Fruit fly (Drosophila melanogaster) S2 (cell line): ENCODE measurements around the gene Adsl.

Experiments used
- CG8478 ChIP-seq: fragments of >200 bp; optimal IDR thresholded peaks from 2 replicates; lab custom pipeline; 2018
- CTCF ChIP-seq, 2 experiments: fragments of >200 bp; optimal IDR thresholded peaks; 2 replicates each; lab custom pipeline; 2018

Gene Adsl

dm6 chr3R:16985547-16985946 lies 35.4 kb downstream of the Adsl start:
- TF ChIP-seq CTCF (optimal IDR thresholded peaks at IDR 0.05; lab: Kevin White, UChicago) = no peak
- no peak for TF ChIP-seq CG8478 (lab: Kevin White, UChicago)

- TF ChIP-seq CTCF (optimal IDR thresholded peaks at IDR 0.05; lab: Kevin White, UChicago) = no peak
- TF ChIP-seq CG8478 (lab: Kevin White, UChicago) = no peak
Observed at dm6 chr3R:16984221-16984620, 36.7 kb downstream of the Adsl start.

dm6 chr3R:16983001-16983400 lies 37.9 kb downstream of the Adsl start:
- TF ChIP-seq CG8478 (lab: Kevin White, UChicago) = no peak
- TF ChIP-seq CTCF (optimal IDR thresholded peaks at IDR 0.05; lab: Kevin White, UChicago) = no peak

dm6 chr3R:16982108-16982707 lies 38.7 kb downstream of the Adsl start, which contains the start of gene AhcyL2:
Gene AhcyL2, minus strand, starts transcription at chr3R:16982158.
- TF ChIP-seq CG8478 (lab: Kevin White, UChicago) (no peak), CTCF (optimal IDR thresholded peaks at IDR 0.05; lab: Kevin White, UChicago) (no peak)

- TF ChIP-seq CG8478 (lab: Kevin White, UChicago) (no peak), CTCF (optimal IDR thresholded peaks at IDR 0.05; lab: Kevin White, UChicago) (no peak)
Observed at dm6 chr3R:16980958-16981623, 39.8 kb downstream of the Adsl start.

- TF ChIP-seq CG8478 (lab: Kevin White, UChicago) (no peak), CTCF (optimal IDR thresholded peaks at IDR 0.05; lab: Kevin White, UChicago) (peak in 1 of 2 experiments; percentile 63)
Observed at dm6 chr3R:16977745-16978305, 43.1 kb downstream of the Adsl start, which contains the start of gene Actn3. Gene Actn3, minus strand, starts transcription at chr3R:16977795.

- TF ChIP-seq CG8478 (lab: Kevin White, UChicago) = no peak
Observed at dm6 chr3R:16974904-16975303, 46.0 kb downstream of the Adsl start, which contains the start of gene VhaM9.7-d. Gene VhaM9.7-d, plus strand, starts transcription at chr3R:16975204.

- no peak for TF ChIP-seq CTCF (optimal IDR thresholded peaks at IDR 0.05; lab: Kevin White, UChicago)
Observed at dm6 chr3R:16972575-16972974, 48.3 kb downstream of the Adsl start.

dm6 chr3R:16972136-16972535 lies 48.8 kb downstream of the Adsl start, which contains the start of gene Abd-B:
Gene Abd-B, minus strand, starts transcription at chr3R:16972236.
- TF ChIP-seq CG8478 (lab: Kevin White, UChicago) (no peak), CTCF (optimal IDR thresholded peaks at IDR 0.05; lab: Kevin White, UChicago) (no peak)

dm6 chr3R:16969361-16970355 lies 51.3 kb downstream of the Adsl start:
- TF ChIP-seq CTCF (optimal IDR thresholded peaks at IDR 0.05; lab: Kevin White, UChicago) (peak; percentile 99), CG8478 (lab: Kevin White, UChicago) (no peak)
